Worm (Caenorhabditis elegans) whole organism, L4 larva: Measurements from ENCODE around the gene adh-5.

Experiments used
- T20F7.1 ChIP-seq: fragments of 200-800 bp; sonication (Bioruptor generic); optimal IDR thresholded peaks from 2 replicates; lab custom pipeline; 2018; ENCODE audit warnings: mild to moderate bottlenecking, missing genetic modification characterization, missing compliant biosample characterization
- Y48G9A.11 ChIP-seq: fragments of 200-800 bp; sonication (Bioruptor generic); IDR thresholded peaks from 2 replicates; pipeline ENCODE4 v1.3.6; 2022; ENCODE audit warnings: missing genetic modification reagents, missing genetic modification characterization, missing compliant biosample characterization
- Y75B8A.6 ChIP-seq: fragments of 200-800 bp; sonication (Bioruptor generic); IDR thresholded peaks from 2 replicates; pipeline ENCODE4 v1.3.6; 2022; ENCODE audit warnings: missing genetic modification reagents, missing genetic modification characterization, missing compliant biosample characterization
- ZK546.5 ChIP-seq, 2 experiments: sonication (generic microtip); optimal IDR thresholded peaks; 2 replicates each; lab custom pipeline; 2017; ENCODE audit warnings: missing biosample characterization in 2 of 2, missing genetic modification characterization in 2 of 2
- aly-2 ChIP-seq: sonication (generic microtip); optimal IDR thresholded peaks from 2 replicates; lab custom pipeline; 2018; ENCODE audit warnings: missing biosample characterization, missing genetic modification characterization
- attf-4 ChIP-seq: sonication (generic microtip); optimal IDR thresholded peaks from 3 replicates; lab custom pipeline; 2017; ENCODE audit warnings: missing biosample characterization, missing genetic modification characterization
- ceh-28 ChIP-seq: fragments of 150-350 bp; optimal IDR thresholded peaks from 2 replicates; lab custom pipeline; 2014; ENCODE audit warnings: missing biosample characterization, missing genetic modification reagents, missing genetic modification characterization
- ceh-62 ChIP-seq: sonication (generic microtip); optimal IDR thresholded peaks from 2 replicates; lab custom pipeline; 2017; ENCODE audit warnings: missing biosample characterization, missing genetic modification characterization
- ceh-82 ChIP-seq: sonication (generic microtip); optimal IDR thresholded peaks from 2 replicates; lab custom pipeline; 2017; ENCODE audit warnings: missing biosample characterization, missing genetic modification characterization
- cey-2 ChIP-seq: sonication (generic microtip); optimal IDR thresholded peaks from 3 replicates; lab custom pipeline; 2017; ENCODE audit warnings: missing genetic modification characterization, mild to moderate bottlenecking, missing compliant biosample characterization, antibody characterized with exemption, borderline replicate concordance; ENCODE audit not compliant: insufficient read depth
- ctbp-1 ChIP-seq: fragments of 200-800 bp; sonication (Bioruptor generic); IDR thresholded peaks from 2 replicates; pipeline ENCODE4 v1.3.6; 2022; ENCODE audit warnings: missing genetic modification reagents, missing genetic modification characterization, missing compliant biosample characterization
- daf-19 ChIP-seq: fragments of 200-800 bp; sonication (Bioruptor generic); conservative IDR thresholded peaks from 2 replicates; pipeline ENCODE4 v1.3.6; 2022; ENCODE audit warnings: missing genetic modification characterization, missing compliant biosample characterization
- daf-8 ChIP-seq: fragments of 200-800 bp; sonication (Bioruptor generic); IDR thresholded peaks from 2 replicates; pipeline ENCODE4 v1.3.6; 2022; ENCODE audit warnings: missing genetic modification characterization, missing compliant biosample characterization
- dmd-6 ChIP-seq: fragments of 200-800 bp; sonication (Bioruptor generic); IDR thresholded peaks from 2 replicates; pipeline ENCODE4 v1.3.6; 2022; ENCODE audit warnings: missing genetic modification reagents, missing genetic modification characterization, missing compliant biosample characterization
- dmd-8 ChIP-seq: fragments of 200-800 bp; sonication (Bioruptor generic); IDR thresholded peaks from 2 replicates; pipeline ENCODE4 v1.3.6; 2022; ENCODE audit warnings: missing genetic modification characterization, missing compliant biosample characterization
- dpl-1 ChIP-seq: fragments of 150-350 bp; optimal IDR thresholded peaks from 2 replicates; lab custom pipeline; 2014; ENCODE audit warnings: missing biosample characterization, missing genetic modification reagents, missing genetic modification characterization
- egl-43 ChIP-seq: fragments of 200-800 bp; sonication (Bioruptor generic); IDR thresholded peaks from 2 replicates; pipeline ENCODE4 v1.3.6; 2022; ENCODE audit warnings: missing genetic modification reagents, missing genetic modification characterization, missing compliant biosample characterization
- fkh-10 ChIP-seq: fragments of 150-350 bp; optimal IDR thresholded peaks from 2 replicates; lab custom pipeline; 2014; ENCODE audit warnings: missing biosample characterization, missing genetic modification reagents, missing genetic modification characterization
- gei-8 ChIP-seq: fragments of 200-800 bp; sonication (Bioruptor generic); optimal IDR thresholded peaks from 2 replicates; lab custom pipeline; 2018; ENCODE audit warnings: mild to moderate bottlenecking, missing genetic modification characterization, missing compliant biosample characterization
- jun-1 ChIP-seq: fragments of 150-350 bp; optimal IDR thresholded peaks from 2 replicates; lab custom pipeline; 2014; ENCODE audit warnings: missing biosample characterization, missing genetic modification reagents, missing genetic modification characterization
- lim-7 ChIP-seq: fragments of 200-800 bp; sonication (Bioruptor generic); IDR thresholded peaks from 2 replicates; pipeline ENCODE4 v1.3.6; 2022; ENCODE audit warnings: missing genetic modification characterization, missing compliant biosample characterization
- lin-29 ChIP-seq: fragments of 200-800 bp; sonication (Bioruptor generic); IDR thresholded peaks from 2 replicates; pipeline ENCODE4 v1.3.6; 2022; ENCODE audit warnings: missing genetic modification reagents, missing genetic modification characterization, missing compliant biosample characterization
- lin-38 ChIP-seq: fragments of 200-800 bp; sonication (Bioruptor generic); IDR thresholded peaks from 2 replicates; pipeline ENCODE4 v1.3.6; 2022; ENCODE audit warnings: missing genetic modification reagents, missing genetic modification characterization, missing compliant biosample characterization
- madf-5 ChIP-seq, 2 experiments: fragments of 200-800 bp; sonication (Bioruptor generic); IDR thresholded peaks; 2 replicates each; pipeline ENCODE4 v1.3.6; 2022; ENCODE audit warnings: missing compliant biosample characterization in 2 of 2, missing genetic modification characterization in 2 of 2
- mep-1 ChIP-seq: fragments of 150-350 bp; sonication (generic microtip); optimal IDR thresholded peaks from 3 replicates; lab custom pipeline; 2014; ENCODE audit warnings: missing biosample characterization, missing genetic modification characterization
- mes-2 ChIP-seq: sonication (generic microtip); optimal IDR thresholded peaks from 2 replicates; lab custom pipeline; 2016; ENCODE audit warnings: missing genotype, mild to moderate bottlenecking, missing genetic modification characterization, missing compliant biosample characterization; ENCODE audit not compliant: poor library complexity, severe bottlenecking
- nhr-10 ChIP-seq: fragments of 150-350 bp; optimal IDR thresholded peaks from 2 replicates; lab custom pipeline; 2014; ENCODE audit warnings: missing biosample characterization, missing genetic modification characterization
- nhr-25 ChIP-seq: sonication (generic microtip); optimal IDR thresholded peaks from 2 replicates; lab custom pipeline; 2017; ENCODE audit warnings: missing genetic modification characterization, mild to moderate bottlenecking, missing compliant biosample characterization, antibody characterized with exemption, moderate library complexity, borderline replicate concordance; ENCODE audit not compliant: insufficient read depth
- nhr-41 ChIP-seq: fragments of 200-800 bp; sonication (Bioruptor generic); IDR thresholded peaks from 2 replicates; pipeline ENCODE4 v1.3.6; 2022; ENCODE audit warnings: missing genetic modification reagents, missing genetic modification characterization, missing compliant biosample characterization
- saeg-2 ChIP-seq: fragments of 200-800 bp; sonication (Bioruptor generic); IDR thresholded peaks from 2 replicates; pipeline ENCODE4 v1.3.6; 2022; ENCODE audit warnings: missing genetic modification reagents, missing genetic modification characterization, missing compliant biosample characterization
- set-16 ChIP-seq: fragments of 200-800 bp; sonication (Bioruptor generic); IDR thresholded peaks from 2 replicates; pipeline ENCODE4 v1.3.6; 2022; ENCODE audit warnings: missing genetic modification reagents, missing genetic modification characterization, missing compliant biosample characterization
- snpc-1.2 ChIP-seq: fragments of 200-800 bp; sonication (Bioruptor generic); IDR thresholded peaks from 2 replicates; pipeline ENCODE4 v1.3.6; 2022; ENCODE audit warnings: missing genetic modification reagents, missing genetic modification characterization, missing compliant biosample characterization
- spr-3 ChIP-seq: fragments of 200-800 bp; sonication (Bioruptor generic); optimal IDR thresholded peaks from 2 replicates; lab custom pipeline; 2018; ENCODE audit warnings: mild to moderate bottlenecking, missing genetic modification characterization, missing compliant biosample characterization
- tag-97 ChIP-seq: fragments of 200-800 bp; sonication (Bioruptor generic); IDR thresholded peaks from 2 replicates; pipeline ENCODE4 v1.3.6; 2022; ENCODE audit warnings: missing genetic modification characterization, missing compliant biosample characterization
- zag-1 ChIP-seq: fragments of 150-350 bp; optimal IDR thresholded peaks from 2 replicates; lab custom pipeline; 2014; ENCODE audit warnings: missing biosample characterization, missing genetic modification characterization
- ztf-7 ChIP-seq: fragments of 150-350 bp; optimal IDR thresholded peaks from 2 replicates; lab custom pipeline; 2014; ENCODE audit warnings: missing biosample characterization, missing genetic modification characterization

Gene adh-5

ce11 chrV:915716-916115 is 4.1 kb downstream of the adh-5 start:
- TF ChIP-seq ctbp-1 (GFP tag; lab: Robert Waterston, UW) (no peak), daf-8 (GFP tag; lab: Robert Waterston, UW) (no peak), set-16 (GFP tag; lab: Robert Waterston, UW) (peak; percentile 74)

DNA sequence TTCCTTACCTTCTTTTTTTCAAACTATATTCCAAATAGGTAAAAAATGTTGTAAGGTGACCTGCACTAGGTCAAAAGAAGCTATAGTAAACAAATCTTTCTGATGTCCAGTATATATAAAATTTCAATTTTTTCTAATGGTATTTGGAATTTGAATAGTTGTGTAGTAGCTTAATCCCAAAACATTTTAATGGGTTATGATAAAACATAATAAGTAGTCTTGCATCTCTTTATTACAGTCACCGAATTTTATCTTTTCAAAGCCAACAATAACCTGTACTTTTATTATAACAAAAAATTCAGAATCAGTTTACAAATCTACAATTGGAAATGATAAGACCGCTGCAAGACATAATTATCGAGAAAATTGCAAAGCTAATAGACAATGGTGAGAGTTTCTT is 5.9 kb downstream of the adh-5 start, which contains the start of gene H24K24.2:
Gene H24K24.2 (plus strand): TSS at position 301 of the 400 bp plus-strand sequence.
- TF ChIP-seq daf-19 (GFP tag; lab: Robert Waterston, UW) (no peak), gei-8 (GFP tag; lab: Kevin White, UChicago) (no peak), nhr-41 (GFP tag; lab: Robert Waterston, UW) (no peak), nhr-10 (tag; lab: Kevin White, UChicago) (no peak), dpl-1 (no peak)
- TF ChIP-seq, all 104 proteins: peak for 0

DNA sequence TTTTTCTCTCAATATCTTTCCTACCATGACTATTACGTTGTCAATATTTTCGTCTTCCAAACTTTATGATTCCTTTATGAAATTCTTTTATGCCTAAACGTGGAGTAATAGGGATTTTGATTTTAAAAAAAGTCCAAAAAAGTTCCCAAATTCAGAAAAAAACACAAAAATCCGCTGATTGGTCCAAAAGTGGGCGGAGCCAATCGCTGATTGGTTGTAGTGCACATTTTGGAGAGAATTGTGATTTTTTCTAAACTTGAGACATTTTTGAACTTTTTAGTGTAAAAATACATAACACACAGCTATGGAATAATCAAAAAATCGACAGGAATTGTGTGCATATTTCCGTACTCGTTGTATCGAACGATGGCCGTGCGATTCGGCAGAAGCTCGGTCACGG is 27.8 kb downstream of the adh-5 start:
- no peak for TF ChIP-seq Y48G9A.11
- TF ChIP-seq dmd-6 (GFP tag; lab: Robert Waterston, UW): no peak
- TF ChIP-seq ceh-82: no peak
- no peak for TF ChIP-seq dpl-1
- no peak for TF ChIP-seq egl-43 (GFP tag; lab: Robert Waterston, UW)
- no peak for TF ChIP-seq aly-2 (tag; lab: Kevin White, UChicago)
- TF ChIP-seq cey-2: no peak
- no peak for TF ChIP-seq mes-2 (tag; lab: Kevin White, UChicago)
- no peak for TF ChIP-seq ztf-7
- TF ChIP-seq Y75B8A.6 (GFP tag; lab: Robert Waterston, UW): no peak
- TF ChIP-seq lim-7: no peak
- TF ChIP-seq dmd-8 (GFP tag; lab: Robert Waterston, UW): no peak
- TF ChIP-seq mep-1 (tag; lab: Kevin White, UChicago): no peak
- TF ChIP-seq madf-5 (GFP tag; IDR thresholded peaks at IDR 0.05; lab: Robert Waterston, UW): no peak
- no peak for TF ChIP-seq set-16 (GFP tag; lab: Robert Waterston, UW)
- TF ChIP-seq jun-1: no peak
- TF ChIP-seq lin-38 (GFP tag; lab: Robert Waterston, UW): no peak
- no peak for TF ChIP-seq snpc-1.2 (GFP tag; lab: Robert Waterston, UW)
- no peak for TF ChIP-seq nhr-25 (tag; lab: Kevin White, UChicago)

DNA sequence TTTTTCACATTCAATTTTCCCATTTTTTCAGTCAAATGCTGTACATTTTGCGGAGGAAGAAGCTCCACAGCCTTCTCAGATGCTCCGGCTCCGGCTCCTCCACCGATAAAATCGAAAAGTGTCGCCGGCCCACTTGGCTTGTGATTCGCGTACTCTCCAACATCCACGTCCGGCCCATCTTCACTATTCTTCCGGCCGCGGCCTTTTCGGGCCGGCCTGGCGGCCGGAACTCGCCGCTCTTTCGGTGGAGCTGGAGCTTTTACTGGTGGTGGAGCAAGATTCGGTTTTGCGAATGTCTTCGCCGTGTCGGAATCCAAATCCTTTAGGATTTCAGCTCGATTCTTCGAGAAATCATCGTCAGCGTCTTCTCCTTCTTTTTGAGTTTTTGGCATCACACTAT is 31.0 kb downstream of the adh-5 start:
- no peak for TF ChIP-seq ceh-62 (tag; lab: Kevin White, UChicago)
- TF ChIP-seq set-16 (GFP tag; lab: Robert Waterston, UW): peak; percentile 89

- no peak for TF ChIP-seq ZK546.5 (tag; optimal IDR thresholded peaks at IDR 0.05; lab: Kevin White, UChicago)
- TF ChIP-seq daf-8 (GFP tag; lab: Robert Waterston, UW): no peak
- TF ChIP-seq lin-29 (GFP tag; lab: Robert Waterston, UW): no peak
- TF ChIP-seq attf-4 (tag; lab: Kevin White, UChicago): no peak
- TF ChIP-seq zag-1 (tag; lab: Kevin White, UChicago): no peak
- TF ChIP-seq tag-97: no peak
- TF ChIP-seq madf-5 (GFP tag; IDR thresholded peaks at IDR 0.05; lab: Robert Waterston, UW): no peak
- TF ChIP-seq saeg-2 (GFP tag; lab: Robert Waterston, UW): no peak
- no peak for TF ChIP-seq T20F7.1
- no peak for TF ChIP-seq jun-1
- TF ChIP-seq fkh-10 (GFP tag; lab: Kevin White, UChicago): no peak
- no peak for TF ChIP-seq ceh-28 (tag; lab: Kevin White, UChicago)
- TF ChIP-seq spr-3 (GFP tag; lab: Kevin White, UChicago): no peak
Measured at ce11 chrV:945144-945543, 33.6 kb downstream of the adh-5 start, which contains the start of gene Y50D4C.3. Y50D4C.3 (minus strand) TSS chrV:945244.
